Worm (Caenorhabditis elegans) whole organism, L2 larva: ENCODE data around the gene F08G2.4.

Experiments used
- F13H6.1 ChIP-seq: sonication (generic microtip); optimal IDR thresholded peaks from 2 replicates; lab custom pipeline; 2016; ENCODE audit warnings: missing genetic modification characterization, missing compliant biosample characterization
- aly-2 ChIP-seq: fragments of 150-350 bp; optimal IDR thresholded peaks from 2 replicates; lab custom pipeline; 2014; ENCODE audit warnings: missing biosample characterization, missing genetic modification characterization
- crh-2 ChIP-seq: sonication (generic microtip); optimal IDR thresholded peaks from 2 replicates; lab custom pipeline; 2017; ENCODE audit warnings: missing biosample characterization, missing genetic modification characterization
- fos-1 ChIP-seq: fragments of 150-350 bp; optimal IDR thresholded peaks from 2 replicates; lab custom pipeline; 2014; ENCODE audit warnings: missing biosample characterization, missing genetic modification characterization
- lin-13 ChIP-seq: fragments of 150-350 bp; optimal IDR thresholded peaks from 2 replicates; lab custom pipeline; 2014; ENCODE audit warnings: missing biosample characterization, missing genetic modification reagents, missing genetic modification characterization
- lsy-2 ChIP-seq, 2 experiments: fragments of 150-350 bp in 1 of 2; sonication (generic microtip) in 1 of 2; optimal IDR thresholded peaks; 2 replicates each; lab custom pipeline; 2014 to 2017; ENCODE audit warnings: missing biosample characterization in 2 of 2, missing genetic modification characterization in 2 of 2
- mab-5 ChIP-seq: fragments of 150-350 bp; optimal IDR thresholded peaks from 2 replicates; lab custom pipeline; 2014; ENCODE audit warnings: missing biosample characterization, missing genetic modification characterization
- nhr-11 ChIP-seq: fragments of 150-350 bp; optimal IDR thresholded peaks from 2 replicates; lab custom pipeline; 2014; ENCODE audit warnings: missing biosample characterization, missing genetic modification characterization
- nhr-12 ChIP-seq: fragments of 150-350 bp; optimal IDR thresholded peaks from 2 replicates; lab custom pipeline; 2014; ENCODE audit warnings: missing biosample characterization, missing genetic modification characterization
- sem-4 ChIP-seq: fragments of 150-350 bp; optimal IDR thresholded peaks from 2 replicates; lab custom pipeline; 2014; ENCODE audit warnings: missing biosample characterization, missing genetic modification reagents, missing genetic modification characterization
- unc-62 ChIP-seq: fragments of 150-350 bp; optimal IDR thresholded peaks from 2 replicates; lab custom pipeline; 2014; ENCODE audit warnings: missing biosample characterization, missing genetic modification reagents, missing genetic modification characterization
- ztf-11 ChIP-seq: sonication (generic microtip); optimal IDR thresholded peaks from 2 replicates; lab custom pipeline; 2017; ENCODE audit warnings: missing biosample characterization, missing genetic modification characterization
- ztf-4 ChIP-seq: fragments of 150-350 bp; optimal IDR thresholded peaks from 2 replicates; lab custom pipeline; 2014; ENCODE audit warnings: missing biosample characterization, missing genetic modification characterization

- TF ChIP-seq lin-13 (GFP tag; lab: Kevin White, UChicago): no peak
- TF ChIP-seq unc-62: no peak
- TF ChIP-seq ztf-11 (tag; lab: Kevin White, UChicago): no peak
- TF ChIP-seq F13H6.1: no peak
- no peak for TF ChIP-seq nhr-11 (tag; lab: Kevin White, UChicago)
- no peak for TF ChIP-seq aly-2
- TF ChIP-seq crh-2 (tag; lab: Kevin White, UChicago): no peak
- no peak for TF ChIP-seq mab-5
- TF ChIP-seq ztf-4: no peak
- no peak for TF ChIP-seq nhr-12 (tag; lab: Kevin White, UChicago)
- TF ChIP-seq fos-1 (tag; lab: Kevin White, UChicago): no peak
- TF ChIP-seq sem-4 (tag; lab: Kevin White, UChicago): no peak
- TF ChIP-seq lsy-2 (tag; optimal IDR thresholded peaks at IDR 0.05; lab: Kevin White, UChicago): no peak
Measured at ce11 chrII:13841106-13841854, 10.9 kb downstream of the F08G2.4 start, which contains the start of gene F08G2.7.
